Worm (Caenorhabditis elegans) whole organism, young adult: ENCODE results near the gene rabn-5.

Experiments used
- F39B2.1 ChIP-seq: fragments of 200-800 bp; sonication (Bioruptor generic); IDR thresholded peaks from 2 replicates; pipeline ENCODE4 v1.3.6; 2022; ENCODE audit warnings: missing genetic modification reagents, missing genetic modification characterization, missing compliant biosample characterization
- F49E8.2 ChIP-seq: sonication (generic microtip); optimal IDR thresholded peaks from 3 replicates; lab custom pipeline; 2017; ENCODE audit warnings: missing genetic modification characterization, mild to moderate bottlenecking, missing compliant biosample characterization, antibody characterized with exemption, moderate library complexity; ENCODE audit not compliant: insufficient read depth
- cebp-2 ChIP-seq: fragments of 200-800 bp; sonication (Bioruptor generic); IDR thresholded peaks from 2 replicates; pipeline ENCODE4 v1.3.6; 2022; ENCODE audit warnings: missing genetic modification characterization, missing compliant biosample characterization
- ceh-40 ChIP-seq: fragments of 200-800 bp; sonication (Bioruptor generic); IDR thresholded peaks from 2 replicates; pipeline ENCODE4 v1.3.6; 2022; ENCODE audit warnings: missing genetic modification characterization, missing compliant biosample characterization
- ceh-91 ChIP-seq: fragments of 200-800 bp; sonication (Bioruptor generic); IDR thresholded peaks from 2 replicates; pipeline ENCODE4 v1.3.6; 2022; ENCODE audit warnings: missing genetic modification reagents, missing genetic modification characterization, missing compliant biosample characterization
- egl-44 ChIP-seq: fragments of 200-800 bp; sonication (Bioruptor generic); IDR thresholded peaks from 2 replicates; pipeline ENCODE4 v1.3.6; 2022; ENCODE audit warnings: missing genetic modification reagents, missing genetic modification characterization, missing compliant biosample characterization
- him-1 ChIP-seq: sonication (generic microtip); optimal IDR thresholded peaks from 2 replicates; lab custom pipeline; 2016; ENCODE audit warnings: missing genotype, missing genetic modification reagents, missing genetic modification characterization, missing compliant biosample characterization
- hmg-1.2 ChIP-seq: fragments of 200-800 bp; sonication (Bioruptor generic); IDR thresholded peaks from 2 replicates; pipeline ENCODE4 v1.3.6; 2022; ENCODE audit warnings: missing genetic modification reagents, missing genetic modification characterization, missing compliant biosample characterization
- mel-28 ChIP-seq: sonication (generic microtip); optimal IDR thresholded peaks from 2 replicates; lab custom pipeline; 2016; ENCODE audit warnings: borderline replicate concordance, mild to moderate bottlenecking, missing genetic modification characterization, missing compliant biosample characterization
- nfya-1 ChIP-seq: sonication (generic microtip); optimal IDR thresholded peaks from 2 replicates; lab custom pipeline; 2017; ENCODE audit warnings: antibody characterized with exemption, missing compliant biosample characterization, missing genetic modification characterization, borderline replicate concordance; ENCODE audit not compliant: insufficient read depth
- snpc-1.1 ChIP-seq: sonication (generic microtip); optimal IDR thresholded peaks from 2 replicates; lab custom pipeline; 2017; ENCODE audit warnings: missing genetic modification characterization, mild to moderate bottlenecking, missing compliant biosample characterization, antibody characterized with exemption, moderate library complexity, missing genotype, missing genetic modification reagents; ENCODE audit not compliant: insufficient read depth
- snpc-4 ChIP-seq, 5 experiments: fragments of 150-350 bp in 1 of 5; sonication (generic microtip) in 4 of 5; optimal IDR thresholded peaks; 2 replicates each; lab custom pipeline; 2014 to 2018; ENCODE audit warnings: missing genetic modification characterization in 5 of 5, missing biosample characterization in 3 of 5, antibody characterized with exemption in 2 of 5, mild to moderate bottlenecking in 2 of 5, missing compliant biosample characterization in 2 of 5, missing genotype in 2 of 5, moderate library complexity in 2 of 5, missing genetic modification reagents in 1 of 5
- unc-130 ChIP-seq: sonication (generic microtip); optimal IDR thresholded peaks from 2 replicates; lab custom pipeline; 2016; ENCODE audit warnings: missing genetic modification reagents, missing genetic modification characterization, missing compliant biosample characterization

- no peak for TF ChIP-seq snpc-1.1 (tag; lab: Kevin White, UChicago)
- TF ChIP-seq F49E8.2 = no peak
- no peak for TF ChIP-seq nfya-1
- TF ChIP-seq ceh-91 (GFP tag; lab: Robert Waterston, UW) = no peak
- TF ChIP-seq unc-130 (GFP tag; lab: Kevin White, UChicago) = no peak
- TF ChIP-seq F39B2.1 (GFP tag; lab: Robert Waterston, UW) = no peak
- no peak for TF ChIP-seq hmg-1.2 (GFP tag; lab: Robert Waterston, UW)
- no peak for TF ChIP-seq ceh-40
- TF ChIP-seq him-1 (tag; lab: Kevin White, UChicago) = no peak
- no peak for TF ChIP-seq egl-44
- TF ChIP-seq cebp-2 (GFP tag; lab: Robert Waterston, UW) = no peak
- no peak for TF ChIP-seq snpc-4 (GFP tag; optimal IDR thresholded peaks at IDR 0.05; lab: Kevin White, UChicago)
- TF ChIP-seq snpc-4 (tag; optimal IDR thresholded peaks at IDR 0.05; lab: Kevin White, UChicago) = no peak
- TF ChIP-seq mel-28 (tag; lab: Kevin White, UChicago) = no peak
Observed at ce11 chrIII:5859008-5859407, 5.3 kb upstream of the rabn-5 start, which contains the start of gene dpf-4.
